Worm (Caenorhabditis elegans): ENCODE results near the gene F49H6.5.
A peak's percentile ranks its signal among the peaks of the same experiment; 100 is the strongest.

The F49H6.5 gene

ce11 chrV:17066634-17067033 is 43.6 kb downstream of the F49H6.5 start:
- no peak for TF ChIP-seq ztf-4 (tag; optimal IDR thresholded peaks at IDR 0.05)
- no peak for TF ChIP-seq ama-1 (optimal IDR thresholded peaks at IDR 0.05)
- no peak for TF ChIP-seq ceh-63 (GFP tag; optimal IDR thresholded peaks at IDR 0.05)
- TF ChIP-seq lin-15B (tag; optimal IDR thresholded peaks at IDR 0.05): no peak
- no peak for TF ChIP-seq tbx-2 (tag; optimal IDR thresholded peaks at IDR 0.05)
- TF ChIP-seq C34B4.2 (tag; optimal IDR thresholded peaks at IDR 0.05): no peak
- no peak for TF ChIP-seq efl-1 (optimal IDR thresholded peaks at IDR 0.05)
- TF ChIP-seq efl-1 (GFP tag; optimal IDR thresholded peaks at IDR 0.05 in 1 of 2): no peak
- TF ChIP-seq zip-4 (GFP tag; optimal IDR thresholded peaks at IDR 0.05): no peak
- no peak for TF ChIP-seq hlh-17 (GFP tag; optimal IDR thresholded peaks at IDR 0.05; ENCODE audit: borderline replicate concordance)
- TF ChIP-seq lir-3 (tag; optimal IDR thresholded peaks at IDR 0.05; ENCODE audit: poor library complexity): no peak

ce11 chrV:17068839-17069238 is 45.8 kb downstream of the F49H6.5 start, which contains the start of gene T05E12.8:
Gene T05E12.8, plus strand, starts transcription at chrV:17069139.
- TF ChIP-seq pqm-1 (tag; optimal IDR thresholded peaks at IDR 0.05) (no peak), C34B4.2 (tag; optimal IDR thresholded peaks at IDR 0.05) (no peak), efl-1 (optimal IDR thresholded peaks at IDR 0.05) (no peak), efl-1 (GFP tag; optimal IDR thresholded peaks at IDR 0.05 in 1 of 2) (peak in 1 of 2 experiments; percentile 65), ceh-88 (GFP tag; IDR thresholded peaks at IDR 0.05) (no peak), blmp-1 (tag; optimal IDR thresholded peaks at IDR 0.05) (no peak)

- TF ChIP-seq nhr-19 (GFP tag; conservative IDR thresholded peaks at IDR 0.05): no peak
- TF ChIP-seq rnt-1 (tag; optimal IDR thresholded peaks at IDR 0.05): no peak
- TF ChIP-seq Y116A8C.19 (tag; optimal IDR thresholded peaks at IDR 0.05; ENCODE audit: borderline replicate concordance): no peak
- TF ChIP-seq mef-2 (tag; optimal IDR thresholded peaks at IDR 0.05): no peak
- TF ChIP-seq blmp-1 (tag; optimal IDR thresholded peaks at IDR 0.05): no peak
- no peak for TF ChIP-seq dsc-1 (tag; optimal IDR thresholded peaks at IDR 0.05)
- no peak for TF ChIP-seq pqm-1 (tag; optimal IDR thresholded peaks at IDR 0.05)
- no peak for TF ChIP-seq fkh-10 (GFP tag; optimal IDR thresholded peaks at IDR 0.05)
- no peak for TF ChIP-seq hlh-4 (tag; optimal IDR thresholded peaks at IDR 0.05)
- TF ChIP-seq lin-15B (tag; optimal IDR thresholded peaks at IDR 0.05): no peak
Observed at ce11 chrV:17071578-17071977, 48.5 kb downstream of the F49H6.5 start, which contains the start of gene srbc-14. Gene srbc-14, minus strand, starts transcription at chrV:17071678.

All from whole organism, L1 larva.